Fruit fly (Drosophila melanogaster) whole organism, embryonic: ENCODE data around the gene how.
A peak's percentile ranks its signal among the peaks of the same experiment; 100 is the strongest.

ENCODE experiments used
- Aef1 ChIP-seq: fragments of 200-800 bp; sonication (Bioruptor generic); IDR thresholded peaks from 3 replicates; pipeline ENCODE4 v1.3.6; 2022; ENCODE audit warnings: missing biosample characterization, missing genetic modification characterization
- BtbVII ChIP-seq: fragments of 200-800 bp; sonication (Bioruptor generic); optimal IDR thresholded peaks from 3 replicates; lab custom pipeline; 2017; ENCODE audit warnings: missing biosample characterization, mild to moderate bottlenecking, missing genetic modification characterization
- CG11456 ChIP-seq: fragments of 200-800 bp; sonication (Bioruptor generic); IDR thresholded peaks from 3 replicates; pipeline ENCODE4 v1.3.6; 2022; ENCODE audit warnings: missing biosample characterization, missing genetic modification characterization
- CG11504 ChIP-seq: fragments of 200-800 bp; sonication (Bioruptor generic); optimal IDR thresholded peaks from 3 replicates; lab custom pipeline; 2019; ENCODE audit warnings: missing biosample characterization, mild to moderate bottlenecking, missing genetic modification characterization, moderate library complexity
- CG13287 ChIP-seq: fragments of 200-800 bp; sonication (Bioruptor generic); IDR thresholded peaks from 2 replicates; pipeline ENCODE4 v1.3.6; 2022; ENCODE audit warnings: missing biosample characterization, missing genetic modification characterization; ENCODE audit not compliant: partially characterized antibody
- CG13894 ChIP-seq: fragments of 200-800 bp; sonication (Bioruptor generic); optimal IDR thresholded peaks from 3 replicates; lab custom pipeline; 2018; ENCODE audit warnings: missing biosample characterization, mild to moderate bottlenecking, missing genetic modification characterization, moderate library complexity
- CG14667 ChIP-seq: fragments of 200-800 bp; sonication (Bioruptor generic); IDR thresholded peaks from 2 replicates; pipeline ENCODE4 v1.3.6; 2022; ENCODE audit warnings: missing biosample characterization, missing genetic modification characterization
- CG14710 ChIP-seq: fragments of 200-800 bp; sonication (Bioruptor generic); optimal IDR thresholded peaks from 3 replicates; lab custom pipeline; 2019; ENCODE audit warnings: missing biosample characterization, mild to moderate bottlenecking, missing genetic modification characterization, moderate library complexity
- CG16813 ChIP-seq: fragments of 200-800 bp; sonication (Bioruptor generic); IDR thresholded peaks from 3 replicates; pipeline ENCODE4 v1.3.6; 2022; ENCODE audit warnings: missing biosample characterization, missing genetic modification characterization; ENCODE audit not compliant: partially characterized antibody
- CG16815 ChIP-seq: fragments of 200-800 bp; sonication (Bioruptor generic); optimal IDR thresholded peaks from 3 replicates; lab custom pipeline; 2017; ENCODE audit warnings: missing biosample characterization, mild to moderate bottlenecking, missing genetic modification characterization
- CG2116 ChIP-seq: fragments of 200-800 bp; sonication (Bioruptor generic); optimal IDR thresholded peaks from 3 replicates; lab custom pipeline; 2018; ENCODE audit warnings: missing biosample characterization, mild to moderate bottlenecking, missing genetic modification characterization
- CG34224 ChIP-seq: fragments of 200-800 bp; sonication (Bioruptor generic); IDR thresholded peaks from 3 replicates; pipeline ENCODE4 v1.3.6; 2022; ENCODE audit warnings: missing biosample characterization, missing genetic modification characterization; ENCODE audit not compliant: partially characterized antibody
- CG4707 ChIP-seq: fragments of 200-800 bp; sonication (Bioruptor generic); optimal IDR thresholded peaks from 2 replicates; lab custom pipeline; 2018; ENCODE audit warnings: missing biosample characterization, mild to moderate bottlenecking, missing genetic modification characterization, moderate library complexity
- CG4820 ChIP-seq: fragments of 200-800 bp; sonication (Bioruptor generic); optimal IDR thresholded peaks from 3 replicates; lab custom pipeline; 2016; ENCODE audit warnings: missing biosample characterization, missing genetic modification characterization
- CG6689 ChIP-seq: fragments of 200-800 bp; sonication (Bioruptor generic); IDR thresholded peaks from 2 replicates; pipeline ENCODE4 v1.3.6; 2022; ENCODE audit warnings: missing biosample characterization, missing genetic modification characterization
- CG7839 ChIP-seq: fragments of 200-800 bp; sonication (Bioruptor generic); optimal IDR thresholded peaks from 3 replicates; lab custom pipeline; 2018; ENCODE audit warnings: missing biosample characterization, mild to moderate bottlenecking, missing genetic modification characterization, moderate library complexity
- Camta ChIP-seq: fragments of 200-800 bp; sonication (Bioruptor generic); optimal IDR thresholded peaks from 2 replicates; lab custom pipeline; 2016; ENCODE audit warnings: missing biosample characterization, missing genetic modification characterization
- Dek ChIP-seq: fragments of 200-800 bp; sonication (Bioruptor generic); optimal IDR thresholded peaks from 3 replicates; lab custom pipeline; 2019; ENCODE audit warnings: missing biosample characterization, mild to moderate bottlenecking, missing genetic modification characterization, moderate library complexity
- Drgx ChIP-seq: fragments of 200-800 bp; sonication (Bioruptor generic); IDR thresholded peaks from 2 replicates; pipeline ENCODE4 v1.3.6; 2022; ENCODE audit warnings: missing biosample characterization, missing genetic modification characterization
- Ets65A ChIP-seq: fragments of 200-800 bp; sonication (Bioruptor generic); peaks from one replicate; lab custom pipeline; 2016; ENCODE audit warnings: missing biosample characterization, missing genetic modification characterization
- HLH4C ChIP-seq: fragments of 200-800 bp; sonication (Bioruptor generic); IDR thresholded peaks from 3 replicates; pipeline ENCODE4 v1.3.6; 2022; ENCODE audit warnings: missing biosample characterization, missing genetic modification characterization; ENCODE audit not compliant: partially characterized antibody
- Kr ChIP-seq: fragments of 200-800 bp; sonication (Bioruptor generic); optimal IDR thresholded peaks from 2 replicates; lab custom pipeline; 2017; ENCODE audit warnings: missing biosample characterization, mild to moderate bottlenecking, missing genetic modification characterization
- MBD-R2 ChIP-seq: fragments of 200-800 bp; sonication (Bioruptor generic); IDR thresholded peaks from 2 replicates; pipeline ENCODE4 v1.3.6; 2022; ENCODE audit warnings: missing biosample characterization, missing genetic modification characterization
- MESR4 ChIP-seq: fragments of 200-800 bp; sonication (Bioruptor generic); optimal IDR thresholded peaks from 2 replicates; lab custom pipeline; 2018; ENCODE audit warnings: missing biosample characterization, mild to moderate bottlenecking, missing genetic modification characterization, moderate library complexity
- Pdp1 ChIP-seq, 2 experiments: fragments of 200-800 bp; sonication (Bioruptor generic); optimal IDR thresholded peaks; 3 replicates each; lab custom pipeline; 2016; ENCODE audit warnings: missing biosample characterization in 2 of 2, missing genetic modification characterization in 2 of 2, mild to moderate bottlenecking in 1 of 2, moderate library complexity in 1 of 2
- Ravus ChIP-seq: fragments of 200-800 bp; sonication (Bioruptor generic); IDR thresholded peaks from 2 replicates; pipeline ENCODE4 v1.3.6; 2022; ENCODE audit warnings: missing biosample characterization, missing genetic modification characterization
- Sin3A ChIP-seq: fragments of >200 bp; optimal IDR thresholded peaks from 2 replicates; lab custom pipeline; 2018
- Ssrp ChIP-seq: fragments of 200-800 bp; sonication (Bioruptor generic); optimal IDR thresholded peaks from 2 replicates; lab custom pipeline; 2018; ENCODE audit warnings: missing biosample characterization, mild to moderate bottlenecking, missing genetic modification characterization, moderate library complexity
- Usf ChIP-seq: fragments of 200-800 bp; sonication (Bioruptor generic); optimal IDR thresholded peaks from 2 replicates; lab custom pipeline; 2017; ENCODE audit warnings: missing genotype, missing biosample characterization, missing genetic modification characterization
- Xrp1 ChIP-seq: fragments of 200-800 bp; sonication (Bioruptor generic); IDR thresholded peaks from 2 replicates; pipeline ENCODE4 v1.3.6; 2022; ENCODE audit warnings: missing biosample characterization, missing genetic modification characterization
- YL-1 ChIP-seq: fragments of 200-800 bp; sonication (Bioruptor generic); optimal IDR thresholded peaks from 3 replicates; lab custom pipeline; 2017; ENCODE audit warnings: missing biosample characterization, mild to moderate bottlenecking, missing genetic modification characterization
- amos ChIP-seq: fragments of 200-800 bp; sonication (Bioruptor generic); IDR thresholded peaks from 2 replicates; pipeline ENCODE4 v1.3.6; 2022; ENCODE audit warnings: missing biosample characterization, missing genetic modification characterization; ENCODE audit not compliant: partially characterized antibody
- ci ChIP-seq: fragments of 200-800 bp; sonication (Bioruptor generic); IDR thresholded peaks from 3 replicates; pipeline ENCODE4 v1.3.6; 2022; ENCODE audit warnings: missing biosample characterization, missing genetic modification characterization
- croc ChIP-seq: fragments of 200-800 bp; sonication (Bioruptor generic); conservative IDR thresholded peaks from 3 replicates; pipeline ENCODE4 v1.3.6; 2022; ENCODE audit warnings: missing biosample characterization, missing genetic modification characterization
- dan ChIP-seq: fragments of 200-800 bp; sonication (Bioruptor generic); IDR thresholded peaks from 2 replicates; pipeline ENCODE4 v1.3.6; 2022; ENCODE audit warnings: missing biosample characterization, missing genetic modification characterization
- ewg ChIP-seq: fragments of 200-800 bp; sonication (Bioruptor generic); optimal IDR thresholded peaks from 3 replicates; lab custom pipeline; 2017; ENCODE audit warnings: mild to moderate bottlenecking, missing biosample characterization, missing genetic modification reagents, missing genetic modification characterization
- gcm2 ChIP-seq: fragments of 200-800 bp; sonication (Bioruptor generic); optimal IDR thresholded peaks from 2 replicates; lab custom pipeline; 2016; ENCODE audit warnings: missing biosample characterization, missing genetic modification characterization
- ind ChIP-seq: fragments of 200-800 bp; sonication (Bioruptor generic); optimal IDR thresholded peaks from 3 replicates; lab custom pipeline; 2016; ENCODE audit warnings: missing biosample characterization, missing genetic modification characterization
- kah ChIP-seq: fragments of 200-800 bp; sonication (Bioruptor generic); optimal IDR thresholded peaks from 2 replicates; lab custom pipeline; 2018; ENCODE audit warnings: missing biosample characterization, mild to moderate bottlenecking, missing genetic modification characterization
- mld ChIP-seq: fragments of 200-800 bp; sonication (Bioruptor generic); IDR thresholded peaks from 3 replicates; pipeline ENCODE4 v1.3.6; 2022; ENCODE audit warnings: missing biosample characterization, missing genetic modification characterization; ENCODE audit not compliant: partially characterized antibody
- onecut ChIP-seq: fragments of 200-800 bp; sonication (Bioruptor generic); IDR thresholded peaks from 2 replicates; pipeline ENCODE4 v1.3.6; 2022; ENCODE audit warnings: missing biosample characterization, missing genetic modification characterization
- pnt ChIP-seq: fragments of 200-800 bp; sonication (Bioruptor generic); optimal IDR thresholded peaks from 3 replicates; lab custom pipeline; 2016; ENCODE audit warnings: missing biosample characterization, missing genetic modification characterization
- ro ChIP-seq: fragments of 200-800 bp; sonication (Bioruptor generic); IDR thresholded peaks from 2 replicates; pipeline ENCODE4 v1.3.6; 2022; ENCODE audit warnings: missing biosample characterization, missing genetic modification characterization
- sens-2 ChIP-seq: fragments of 200-800 bp; sonication (Bioruptor generic); IDR thresholded peaks from 2 replicates; pipeline ENCODE4 v1.3.6; 2022; ENCODE audit warnings: missing biosample characterization, missing genetic modification characterization
- slbo ChIP-seq: fragments of 200-800 bp; sonication (Bioruptor generic); IDR thresholded peaks from 2 replicates; pipeline ENCODE4 v1.3.6; 2022; ENCODE audit warnings: missing biosample characterization, missing genetic modification characterization
- ssp ChIP-seq: fragments of 200-800 bp; sonication (Bioruptor generic); IDR thresholded peaks from 2 replicates; pipeline ENCODE4 v1.3.6; 2022; ENCODE audit warnings: missing biosample characterization, missing genetic modification characterization
- tll ChIP-seq, 2 experiments: fragments of 200-800 bp in 1 of 2; fragments of >200 bp in 1 of 2; sonication (Bioruptor generic) in 1 of 2; optimal IDR thresholded peaks; 2 replicates each; lab custom pipeline; 2017 to 2019; ENCODE audit warnings: missing biosample characterization in 2 of 2, missing genetic modification characterization in 2 of 2, mild to moderate bottlenecking in 1 of 2, moderate library complexity in 1 of 2
- z ChIP-seq: fragments of 200-800 bp; sonication (Bioruptor generic); IDR thresholded peaks from 3 replicates; pipeline ENCODE4 v1.3.6; 2022; ENCODE audit warnings: missing biosample characterization, missing genetic modification characterization

The how gene

dm6 chr3R:22027743-22028099, 14.3 kb upstream of the how start (continued):
- TF ChIP-seq YL-1 (GFP tag; lab: Kevin White, UChicago) (peak; percentile 26), CG16813 (GFP tag; lab: Robert Waterston, UW) (no peak), tll (GFP tag; optimal IDR thresholded peaks at IDR 0.05; lab: Kevin White, UChicago) (no peak), CG7839 (tag; lab: Kevin White, UChicago) (no peak), CG13894 (tag; lab: Kevin White, UChicago) (no peak), Xrp1 (GFP tag; lab: Robert Waterston, UW) (no peak), Pdp1 (GFP tag; optimal IDR thresholded peaks at IDR 0.05; lab: Kevin White, UChicago) (peak in 1 of 2 experiments; percentile 97), gcm2 (GFP tag; lab: Kevin White, UChicago) (no peak), CG34224 (GFP tag; lab: Robert Waterston, UW) (0 out of 3 replicates have a peak, but pooled peaks have one; percentile 7), Kr (GFP tag; lab: Kevin White, UChicago) (no peak), CG13287 (0 out of 2 replicates have a peak, but pooled peaks have one; percentile 2), Ssrp (tag; lab: Kevin White, UChicago) (no peak), amos (GFP tag; lab: Robert Waterston, UW) (no peak), CG6689 (no peak), CG11504 (tag; lab: Kevin White, UChicago) (no peak), CG14710 (peak; percentile 3), Usf (GFP tag; lab: Kevin White, UChicago) (no peak), ind (GFP tag; lab: Kevin White, UChicago) (no peak), pnt (GFP tag; lab: Kevin White, UChicago) (no peak), mld (GFP tag; lab: Robert Waterston, UW) (0 out of 3 replicates have a peak, but pooled peaks have one; percentile 37), CG4820 (GFP tag; lab: Kevin White, UChicago) (no peak), HLH4C (GFP tag; lab: Robert Waterston, UW) (no peak), ro (GFP tag; lab: Robert Waterston, UW) (no peak)

DNA sequence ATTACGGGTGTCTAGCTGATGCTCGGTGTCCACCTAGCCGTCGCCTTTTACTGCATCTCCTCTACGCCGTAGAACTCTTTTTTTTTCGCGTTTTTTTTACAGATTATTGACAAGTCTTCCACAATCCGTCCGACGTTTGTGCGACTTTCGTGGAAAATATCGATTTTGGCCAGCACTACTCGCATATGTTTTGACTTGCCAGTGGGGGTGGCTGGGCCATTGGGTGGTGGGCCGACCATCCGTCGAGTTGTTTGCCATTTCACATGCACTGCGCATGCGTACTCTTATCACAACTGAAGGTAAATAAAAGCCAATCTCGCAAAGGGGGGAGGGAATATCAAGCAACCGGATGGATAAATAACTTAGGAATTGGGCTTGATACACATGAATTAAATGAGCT, 10.3 kb upstream of the how start, which contains the start of gene CG13409:
TSS of gene CG13409 (minus strand) at position 163 of the 400 bp plus-strand sequence.
- TF ChIP-seq onecut (GFP tag; lab: Robert Waterston, UW): peak; percentile 97
- peak; percentile 78 for TF ChIP-seq ewg
- TF ChIP-seq croc (GFP tag; lab: Robert Waterston, UW): no peak
- peak; percentile 10 for TF ChIP-seq MESR4
- no peak for TF ChIP-seq Camta (GFP tag; lab: Kevin White, UChicago)
- TF ChIP-seq MBD-R2 (GFP tag; lab: Robert Waterston, UW): peak; percentile 21; the same call in 1 of the 2 replicates

DNA sequence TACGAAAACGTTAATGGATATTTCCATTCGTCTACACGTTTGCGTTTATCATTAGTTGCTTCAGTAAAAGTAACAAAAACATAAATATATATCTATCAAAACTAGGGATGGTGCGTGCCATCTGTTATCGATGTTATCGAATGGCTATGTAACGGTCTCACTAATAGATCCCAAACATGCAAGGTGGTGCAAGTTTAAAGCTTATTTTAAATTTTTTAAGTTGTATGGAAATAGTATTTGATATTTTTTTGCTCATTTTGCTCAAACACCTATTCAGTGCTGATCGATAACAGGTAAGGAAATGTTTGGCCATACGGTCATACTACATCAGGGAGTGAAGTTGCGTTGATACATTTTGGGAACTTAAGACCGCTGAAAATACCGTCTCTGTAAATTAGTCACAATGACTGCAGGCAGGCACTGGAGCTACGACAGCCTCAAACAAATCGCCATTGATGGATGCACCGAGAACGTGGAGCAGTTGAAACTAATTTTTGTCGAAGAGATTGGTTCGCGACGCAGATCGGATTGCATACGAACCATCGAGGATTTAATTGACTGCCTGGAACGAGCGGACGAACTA, 7.7 kb upstream of the how start, which contains the start of the genes CG45099, CG6015, pit and Fadd:
TSS of gene CG45099 (minus strand) at position 127 of the 583 bp plus-strand sequence.
TSS of gene CG6015 (minus strand) at position 127 of the 583 bp plus-strand sequence.
TSS of gene pit (plus strand) at position 139 of the 583 bp plus-strand sequence.
TSS of gene Fadd (plus strand) at position 296 of the 583 bp plus-strand sequence.
- TF ChIP-seq Ets65A (peak; percentile 22), Dek (tag; lab: Kevin White, UChicago) (no peak), slbo (0 out of 2 replicates have a peak, but pooled peaks have one; percentile 4), Ravus (GFP tag; lab: Robert Waterston, UW) (no peak), Sin3A (peak; percentile 58), Drgx (GFP tag; lab: Robert Waterston, UW) (no peak), CG16815 (no peak), z (no peak), ci (GFP tag; lab: Robert Waterston, UW) (no peak), CG4707 (no peak), CG2116 (GFP tag; lab: Kevin White, UChicago) (peak; percentile 74), dan (GFP tag; lab: Robert Waterston, UW) (no peak), ssp (GFP tag; lab: Robert Waterston, UW) (no peak), kah (GFP tag; lab: Kevin White, UChicago) (no peak), BtbVII (GFP tag; lab: Kevin White, UChicago) (no peak), CG11456 (no peak), sens-2 (no peak), Aef1 (GFP tag; lab: Robert Waterston, UW) (no peak), Ssrp (tag; lab: Kevin White, UChicago) (no peak), CG14667 (GFP tag; lab: Robert Waterston, UW) (no peak)
